Worm (Caenorhabditis elegans): ENCODE results near the gene F01D4.5.

- TF ChIP-seq klf-2 (GFP tag; conservative IDR thresholded peaks at IDR 0.05): no peak
- TF ChIP-seq ztf-29 (GFP tag; IDR thresholded peaks at IDR 0.05): no peak
- TF ChIP-seq tab-1 (GFP tag; IDR thresholded peaks at IDR 0.05): no peak
- no peak for TF ChIP-seq ztf-23 (GFP tag; IDR thresholded peaks at IDR 0.05)
- no peak for TF ChIP-seq flt-1 (GFP tag; IDR thresholded peaks at IDR 0.05)
- TF ChIP-seq cog-1 (tag; optimal IDR thresholded peaks at IDR 0.05): no peak
- no peak for TF ChIP-seq T22C8.4 (GFP tag; IDR thresholded peaks at IDR 0.05)
- TF ChIP-seq ref-1 (GFP tag; conservative IDR thresholded peaks at IDR 0.05): no peak
Measured at ce11 chrIV:10506016-10506415, 22.6 kb upstream of the F01D4.5 start.
